Worm (Caenorhabditis elegans) whole organism, late embryonic: ENCODE measurements around the gene R13A5.15.

ENCODE experiments used
- F13H6.1 ChIP-seq: sonication (generic microtip); optimal IDR thresholded peaks from 2 replicates; lab custom pipeline; 2016; ENCODE audit warnings: missing genetic modification characterization, missing compliant biosample characterization
- ceh-9 ChIP-seq: sonication (generic microtip); optimal IDR thresholded peaks from 2 replicates; lab custom pipeline; 2016; ENCODE audit warnings: mild to moderate bottlenecking, missing genetic modification characterization, inconsistent platforms, missing compliant biosample characterization
- nhr-11 ChIP-seq: fragments of 150-350 bp; optimal IDR thresholded peaks from 2 replicates; lab custom pipeline; 2014; ENCODE audit warnings: missing biosample characterization, missing genetic modification characterization
- nhr-232 ChIP-seq: sonication (generic microtip); optimal IDR thresholded peaks from 2 replicates; lab custom pipeline; 2016; ENCODE audit warnings: missing genetic modification characterization, missing compliant biosample characterization
- pqm-1 ChIP-seq: sonication (generic microtip); optimal IDR thresholded peaks from 2 replicates; lab custom pipeline; 2016; ENCODE audit warnings: missing genetic modification characterization, missing compliant biosample characterization
- ref-2 ChIP-seq: sonication (generic microtip); optimal IDR thresholded peaks from 2 replicates; lab custom pipeline; 2016; ENCODE audit warnings: missing genetic modification characterization, missing compliant biosample characterization
- tbx-2 ChIP-seq: sonication (generic microtip); optimal IDR thresholded peaks from 2 replicates; lab custom pipeline; 2016; ENCODE audit warnings: missing genetic modification characterization, missing compliant biosample characterization
- unc-86 ChIP-seq: sonication (generic microtip); optimal IDR thresholded peaks from 2 replicates; lab custom pipeline; 2016; ENCODE audit warnings: missing genetic modification characterization, missing compliant biosample characterization

DNA sequence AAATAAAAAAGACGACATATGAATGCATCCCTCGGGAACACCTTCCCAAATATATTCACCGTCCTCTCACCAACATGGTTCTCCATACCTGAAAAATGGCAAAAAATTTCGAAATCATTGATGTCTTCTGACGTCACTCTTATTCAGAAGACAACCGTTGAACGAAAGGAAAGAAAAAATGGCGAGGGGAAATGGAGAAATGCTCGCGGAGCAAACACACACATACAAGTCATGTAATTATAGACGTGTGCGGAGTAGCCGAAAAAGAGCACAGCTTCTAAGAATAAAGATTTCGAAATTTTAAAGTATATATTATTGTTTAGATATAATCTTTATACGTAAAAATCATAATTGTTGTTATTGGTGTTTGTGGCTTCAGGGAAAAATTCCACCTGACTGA is 8.8 kb downstream of the R13A5.15 start, which contains the start of gene mfsd-6:
- TF ChIP-seq nhr-232 (tag; lab: Kevin White, UChicago) (no peak), nhr-11 (tag; lab: Kevin White, UChicago) (no peak), unc-86 (tag; lab: Kevin White, UChicago) (no peak), ceh-9 (tag; lab: Kevin White, UChicago) (no peak), pqm-1 (tag; lab: Kevin White, UChicago) (no peak), tbx-2 (no peak), ref-2 (tag; lab: Kevin White, UChicago) (no peak), F13H6.1 (tag; lab: Kevin White, UChicago) (no peak)
